Worm (Caenorhabditis elegans) whole organism, young adult: ENCODE results near the gene T07D3.4.

Experiments
- C17E4.6 ChIP-seq: fragments of 200-800 bp; sonication (Bioruptor generic); IDR thresholded peaks from 2 replicates; pipeline ENCODE4 v1.3.6; 2022; ENCODE audit warnings: missing genetic modification reagents, missing genetic modification characterization, missing compliant biosample characterization
- F23B12.7 ChIP-seq: sonication (generic microtip); optimal IDR thresholded peaks from 2 replicates; lab custom pipeline; 2017; ENCODE audit warnings: missing genetic modification characterization, mild to moderate bottlenecking, missing compliant biosample characterization, antibody characterized with exemption, moderate library complexity; ENCODE audit not compliant: insufficient read depth

DNA sequence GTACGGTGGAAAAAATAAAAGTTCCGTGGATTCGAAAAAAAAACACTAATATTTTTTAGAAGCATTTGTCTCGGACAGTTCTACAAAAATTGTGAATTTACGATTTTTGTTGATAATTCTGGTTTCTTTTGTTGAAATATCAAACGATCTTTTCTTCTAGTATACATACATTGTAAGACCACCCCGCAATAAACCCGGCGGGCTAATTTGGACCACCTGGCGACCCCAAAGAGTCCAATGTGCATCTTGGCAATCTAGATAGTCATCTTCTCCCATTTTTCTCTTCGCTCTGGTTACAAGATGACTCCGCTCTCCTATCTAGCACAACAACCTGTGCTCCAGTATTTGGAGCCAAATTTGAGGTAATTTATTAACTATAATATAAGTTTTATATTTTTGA lies 27.7 kb downstream of the T07D3.4 start, which contains the start of gene fbxc-29:
- no peak for TF ChIP-seq C17E4.6 (GFP tag; lab: Robert Waterston, UW)
- TF ChIP-seq F23B12.7 (tag; lab: Kevin White, UChicago) = no peak
